Fruit fly (Drosophila melanogaster) whole organism, wandering third instar larva: ENCODE measurements around the gene CG14017.

Experiments used
- Dfd ChIP-seq: fragments of >200 bp; optimal IDR thresholded peaks from 2 replicates; lab custom pipeline; 2017; ENCODE audit warnings: missing biosample characterization, missing genetic modification characterization
- Hr78 ChIP-seq: fragments of >200 bp; optimal IDR thresholded peaks from 2 replicates; lab custom pipeline; 2017; ENCODE audit warnings: missing biosample characterization, missing genetic modification characterization
- Myc ChIP-seq: fragments of >200 bp; optimal IDR thresholded peaks from 2 replicates; lab custom pipeline; 2017
- N ChIP-seq: fragments of >200 bp; optimal IDR thresholded peaks from 2 replicates; lab custom pipeline; 2018; ENCODE audit warnings: missing biosample characterization, missing external identifiers, missing genetic modification characterization
- OdsH ChIP-seq: fragments of 200-800 bp; sonication (Bioruptor generic); optimal IDR thresholded peaks from 2 replicates; lab custom pipeline; 2016; ENCODE audit warnings: missing biosample characterization, mild to moderate bottlenecking, missing genetic modification characterization
- dl ChIP-seq, 2 experiments: fragments of 175-275, 200-275 bp in 1 of 2; fragments of 200-275 bp in 1 of 2; sonication (Bioruptor generic); optimal IDR thresholded peaks; lab custom pipeline; 2018; ENCODE audit warnings: mild to moderate bottlenecking in 2 of 2, missing biosample characterization in 2 of 2, missing genetic modification characterization in 2 of 2, moderate library complexity in 2 of 2; ENCODE audit not compliant: partially characterized antibody in 2 of 2, insufficient read depth in 1 of 2
- dmrt93B ChIP-seq: fragments of 200-800 bp; sonication (Bioruptor generic); optimal IDR thresholded peaks from 2 replicates; lab custom pipeline; 2018; ENCODE audit warnings: missing biosample characterization, mild to moderate bottlenecking, missing genetic modification characterization
- dsf ChIP-seq: sonication (Bioruptor generic); optimal IDR thresholded peaks from 2 replicates; lab custom pipeline; 2016; ENCODE audit warnings: missing biosample characterization, missing genetic modification characterization, borderline replicate concordance
- fru ChIP-seq: fragments of 200-800 bp; sonication (Bioruptor generic); optimal IDR thresholded peaks from 3 replicates; lab custom pipeline; 2016; ENCODE audit warnings: missing biosample characterization, mild to moderate bottlenecking, missing genetic modification characterization
- sv ChIP-seq: fragments of 200-800 bp; sonication (Bioruptor generic); optimal IDR thresholded peaks from 3 replicates; lab custom pipeline; 2016; ENCODE audit warnings: missing biosample characterization, missing genetic modification characterization
- usp ChIP-seq: fragments of >200 bp; optimal IDR thresholded peaks from 2 replicates; lab custom pipeline; 2017; ENCODE audit warnings: missing biosample characterization, missing genetic modification characterization

DNA sequence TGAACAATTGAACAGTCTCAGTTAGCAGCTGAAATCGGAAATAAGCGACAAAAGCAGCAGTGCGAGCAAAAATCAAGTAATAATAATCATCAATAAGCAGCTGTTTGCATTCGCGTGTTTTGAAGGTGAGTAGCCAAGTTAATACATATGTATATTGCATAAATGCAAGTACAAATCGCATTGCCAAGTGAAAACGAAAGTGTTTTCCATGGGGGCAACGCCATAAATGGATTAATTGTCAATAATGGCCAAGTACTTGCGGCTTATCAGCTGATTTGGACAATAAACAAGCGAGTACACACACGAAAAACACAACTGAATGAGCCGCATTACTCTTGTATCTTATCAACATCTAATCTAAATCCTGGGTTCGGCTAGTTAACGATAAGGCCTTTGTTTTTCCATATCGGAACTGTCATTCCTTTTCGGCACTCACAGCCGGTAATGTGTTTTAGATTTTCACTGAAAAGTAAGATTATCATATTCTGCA is 6.4 kb upstream of the CG14017 start:
- no peak for TF ChIP-seq dmrt93B
- no peak for TF ChIP-seq Myc (lab: Kevin White, UChicago)
- no peak for TF ChIP-seq Hr78 (GFP tag; lab: Kevin White, UChicago)
- no peak for TF ChIP-seq N
- no peak for TF ChIP-seq Dfd (GFP tag; lab: Kevin White, UChicago)
- no peak for TF ChIP-seq dl (GFP tag; optimal IDR thresholded peaks at IDR 0.05; lab: Kevin White, UChicago; ENCODE audit: insufficient read depth in 1 of 2, partially characterized antibody in 2 of 2)
- TF ChIP-seq fru (GFP tag; lab: Kevin White, UChicago): no peak
- no peak for TF ChIP-seq usp
- TF ChIP-seq sv (GFP tag; lab: Kevin White, UChicago): no peak
- TF ChIP-seq OdsH (GFP tag; lab: Kevin White, UChicago): no peak
- no peak for TF ChIP-seq dsf (GFP tag; lab: Kevin White, UChicago)
